Worm (Caenorhabditis elegans) whole organism, late embryonic: ENCODE data around the gene C45B11.9.

Experiments used
- C08G9.2 ChIP-seq: sonication (generic microtip); optimal IDR thresholded peaks from 2 replicates; lab custom pipeline; 2016; ENCODE audit warnings: mild to moderate bottlenecking, missing genetic modification characterization, moderate library complexity, missing compliant biosample characterization
- K02D7.2 ChIP-seq: sonication (generic microtip); optimal IDR thresholded peaks from 2 replicates; lab custom pipeline; 2017; ENCODE audit warnings: mild to moderate bottlenecking, missing genetic modification characterization, missing compliant biosample characterization
- ama-1 ChIP-seq: fragments of 150-350 bp; optimal IDR thresholded peaks from 2 replicates; lab custom pipeline; 2014
- ceh-18 ChIP-seq: sonication (generic microtip); optimal IDR thresholded peaks from 2 replicates; lab custom pipeline; 2016; ENCODE audit warnings: missing genetic modification characterization, missing compliant biosample characterization
- ceh-2 ChIP-seq: sonication (generic microtip); optimal IDR thresholded peaks from 2 replicates; lab custom pipeline; 2016; ENCODE audit warnings: missing genotype, missing genetic modification characterization, missing compliant biosample characterization
- ceh-22 ChIP-seq: sonication (generic microtip); optimal IDR thresholded peaks from 2 replicates; lab custom pipeline; 2017; ENCODE audit warnings: missing biosample characterization, missing genetic modification characterization
- ceh-24 ChIP-seq: sonication (generic microtip); optimal IDR thresholded peaks from 2 replicates; lab custom pipeline; 2016; ENCODE audit warnings: mild to moderate bottlenecking, missing genetic modification characterization, missing compliant biosample characterization
- ceh-30 ChIP-seq: fragments of 150-350 bp; optimal IDR thresholded peaks from 2 replicates; lab custom pipeline; 2014; ENCODE audit warnings: missing biosample characterization, missing genetic modification characterization
- ceh-31 ChIP-seq: sonication (generic microtip); optimal IDR thresholded peaks from 2 replicates; lab custom pipeline; 2016; ENCODE audit warnings: missing genetic modification characterization, missing compliant biosample characterization
- ceh-9 ChIP-seq: sonication (generic microtip); optimal IDR thresholded peaks from 2 replicates; lab custom pipeline; 2016; ENCODE audit warnings: mild to moderate bottlenecking, missing genetic modification characterization, inconsistent platforms, missing compliant biosample characterization
- che-1 ChIP-seq: sonication (generic microtip); optimal IDR thresholded peaks from 2 replicates; lab custom pipeline; 2016; ENCODE audit warnings: mild to moderate bottlenecking, missing genetic modification characterization, missing compliant biosample characterization
- dmd-4 ChIP-seq: sonication (generic microtip); optimal IDR thresholded peaks from 2 replicates; lab custom pipeline; 2016; ENCODE audit warnings: borderline replicate concordance, missing genetic modification characterization, missing compliant biosample characterization
- dve-1 ChIP-seq: sonication (generic microtip); optimal IDR thresholded peaks from 2 replicates; lab custom pipeline; 2017; ENCODE audit warnings: antibody characterized with exemption, mild to moderate bottlenecking, missing genetic modification characterization, missing compliant biosample characterization
- elt-2 ChIP-seq: sonication (generic microtip); optimal IDR thresholded peaks from 2 replicates; lab custom pipeline; 2016; ENCODE audit warnings: missing genetic modification reagents, missing genetic modification characterization, missing compliant biosample characterization
- elt-4 ChIP-seq: sonication (generic microtip); optimal IDR thresholded peaks from 2 replicates; lab custom pipeline; 2016; ENCODE audit warnings: missing genetic modification characterization, missing compliant biosample characterization
- ets-4 ChIP-seq: sonication (generic microtip); optimal IDR thresholded peaks from 2 replicates; lab custom pipeline; 2016; ENCODE audit warnings: missing genetic modification characterization, missing compliant biosample characterization
- eyg-1 ChIP-seq: sonication (generic microtip); optimal IDR thresholded peaks from 2 replicates; lab custom pipeline; 2016; ENCODE audit warnings: missing genotype, missing genetic modification characterization, missing compliant biosample characterization
- fax-1 ChIP-seq: sonication (generic microtip); optimal IDR thresholded peaks from 2 replicates; lab custom pipeline; 2016; ENCODE audit warnings: missing genotype, missing genetic modification characterization, missing compliant biosample characterization
- fkh-6 ChIP-seq: sonication (generic microtip); optimal IDR thresholded peaks from 2 replicates; lab custom pipeline; 2016; ENCODE audit warnings: missing genetic modification characterization, missing compliant biosample characterization
- gmeb-2 ChIP-seq: sonication (generic microtip); optimal IDR thresholded peaks from 2 replicates; lab custom pipeline; 2016; ENCODE audit warnings: missing genetic modification characterization, inconsistent platforms, missing compliant biosample characterization
- hlh-15 ChIP-seq: sonication (generic microtip); optimal IDR thresholded peaks from 2 replicates; lab custom pipeline; 2016; ENCODE audit warnings: missing genetic modification characterization, missing compliant biosample characterization
- hlh-30 ChIP-seq: sonication (generic microtip); optimal IDR thresholded peaks from 2 replicates; lab custom pipeline; 2017; ENCODE audit warnings: antibody characterized with exemption, missing genetic modification characterization, missing compliant biosample characterization; ENCODE audit not compliant: insufficient read depth
- hlh-6 ChIP-seq: sonication (generic microtip); optimal IDR thresholded peaks from 2 replicates; lab custom pipeline; 2016; ENCODE audit warnings: missing genotype, missing genetic modification characterization, missing compliant biosample characterization
- hlh-8 ChIP-seq: sonication (generic microtip); optimal IDR thresholded peaks from 2 replicates; lab custom pipeline; 2016; ENCODE audit warnings: missing genotype, missing genetic modification characterization, missing compliant biosample characterization
- lin-11 ChIP-seq: fragments of 200-800 bp; sonication (Bioruptor generic); optimal IDR thresholded peaks from 2 replicates; lab custom pipeline; 2018; ENCODE audit warnings: mild to moderate bottlenecking, missing genetic modification characterization, missing compliant biosample characterization
- nfya-1 ChIP-seq: sonication (generic microtip); optimal IDR thresholded peaks from 2 replicates; lab custom pipeline; 2017; ENCODE audit warnings: missing genetic modification characterization, mild to moderate bottlenecking, missing compliant biosample characterization, antibody characterized with exemption, moderate library complexity
- nhr-11 ChIP-seq: fragments of 150-350 bp; optimal IDR thresholded peaks from 2 replicates; lab custom pipeline; 2014; ENCODE audit warnings: missing biosample characterization, missing genetic modification characterization
- nhr-232 ChIP-seq: sonication (generic microtip); optimal IDR thresholded peaks from 2 replicates; lab custom pipeline; 2016; ENCODE audit warnings: missing genetic modification characterization, missing compliant biosample characterization
- pat-9 ChIP-seq: fragments of 200-800 bp; sonication (Bioruptor generic); optimal IDR thresholded peaks from 2 replicates; lab custom pipeline; 2018; ENCODE audit warnings: mild to moderate bottlenecking, missing genetic modification characterization, moderate library complexity, missing compliant biosample characterization
- pax-1 ChIP-seq: fragments of 150-350 bp; optimal IDR thresholded peaks from 2 replicates; lab custom pipeline; 2014; ENCODE audit warnings: missing biosample characterization, missing genetic modification characterization
- pha-2 ChIP-seq: sonication (generic microtip); optimal IDR thresholded peaks from 2 replicates; lab custom pipeline; 2017; ENCODE audit warnings: mild to moderate bottlenecking, missing genetic modification characterization, missing compliant biosample characterization
- ref-2 ChIP-seq: sonication (generic microtip); optimal IDR thresholded peaks from 2 replicates; lab custom pipeline; 2016; ENCODE audit warnings: missing genetic modification characterization, missing compliant biosample characterization
- rnt-1 ChIP-seq: sonication (generic microtip); optimal IDR thresholded peaks from 2 replicates; lab custom pipeline; 2016; ENCODE audit warnings: missing genetic modification characterization, missing compliant biosample characterization
- sox-4 ChIP-seq: sonication (generic microtip); optimal IDR thresholded peaks from 2 replicates; lab custom pipeline; 2017; ENCODE audit warnings: mild to moderate bottlenecking, missing genetic modification characterization, inconsistent platforms, missing compliant biosample characterization
- syd-9 ChIP-seq: sonication (generic microtip); optimal IDR thresholded peaks from 2 replicates; lab custom pipeline; 2016; ENCODE audit warnings: mild to moderate bottlenecking, missing genetic modification characterization, moderate library complexity, missing compliant biosample characterization
- tbx-2 ChIP-seq: sonication (generic microtip); optimal IDR thresholded peaks from 2 replicates; lab custom pipeline; 2016; ENCODE audit warnings: missing genetic modification characterization, missing compliant biosample characterization
- tbx-7 ChIP-seq: sonication (generic microtip); optimal IDR thresholded peaks from 2 replicates; lab custom pipeline; 2016; ENCODE audit warnings: missing genotype, missing genetic modification characterization, missing compliant biosample characterization
- unc-3 ChIP-seq, 2 experiments: fragments of 200-800 bp in 1 of 2; sonication (Bioruptor generic) in 1 of 2; sonication (generic microtip) in 1 of 2; conservative IDR thresholded peaks in 1 of 2; optimal IDR thresholded peaks in 1 of 2; 2 replicates each; pipeline versions ENCODE4 v1.3.6 to Lab custom; 2016 to 2022; ENCODE audit warnings: missing compliant biosample characterization in 2 of 2, missing genetic modification characterization in 2 of 2, missing genetic modification reagents in 1 of 2
- unc-42 ChIP-seq: sonication (generic microtip); optimal IDR thresholded peaks from 2 replicates; lab custom pipeline; 2016; ENCODE audit warnings: missing genotype, missing genetic modification characterization, missing compliant biosample characterization
- unc-55 ChIP-seq: sonication (generic microtip); optimal IDR thresholded peaks from 2 replicates; lab custom pipeline; 2017; ENCODE audit warnings: missing biosample characterization, missing genetic modification reagents, missing genetic modification characterization
- ztf-16 ChIP-seq: sonication (generic microtip); optimal IDR thresholded peaks from 2 replicates; lab custom pipeline; 2017; ENCODE audit warnings: missing genetic modification characterization, missing compliant biosample characterization

C45B11.9 gene

DNA sequence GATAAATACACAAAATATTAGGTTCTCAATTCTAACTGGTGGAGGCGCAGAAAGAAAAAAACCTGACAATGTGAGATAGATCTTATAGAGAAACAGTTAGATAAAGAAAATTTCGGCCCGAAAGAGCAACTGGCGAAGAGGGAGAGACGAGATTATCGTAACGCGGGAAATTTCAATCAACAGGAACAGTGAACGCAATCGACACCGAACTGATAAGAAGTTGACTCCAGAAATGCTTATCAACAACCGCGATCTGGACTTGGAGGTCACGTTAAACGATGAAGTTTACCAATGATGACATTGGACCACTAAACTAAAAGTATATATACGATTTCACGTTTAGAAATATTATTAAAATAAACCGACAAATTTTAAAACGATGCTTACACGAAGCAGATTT is 36.3 kb downstream of the C45B11.9 start:
- TF ChIP-seq ama-1 (lab: Kevin White, UChicago) = peak; percentile 23
- no peak for TF ChIP-seq ceh-18
- TF ChIP-seq ceh-24 = no peak
- no peak for TF ChIP-seq sox-4 (tag; lab: Kevin White, UChicago)
- TF ChIP-seq ceh-2 (tag; lab: Kevin White, UChicago) = no peak
- TF ChIP-seq ztf-16 = no peak
- TF ChIP-seq unc-3 (GFP tag; conservative IDR thresholded peaks at IDR 0.05; lab: Robert Waterston, UW) = no peak
- no peak for TF ChIP-seq unc-3 (tag; optimal IDR thresholded peaks at IDR 0.05; lab: Kevin White, UChicago)
- no peak for TF ChIP-seq ceh-9 (tag; lab: Kevin White, UChicago)
- no peak for TF ChIP-seq nhr-11 (tag; lab: Kevin White, UChicago)
- TF ChIP-seq K02D7.2 (tag; lab: Kevin White, UChicago) = no peak
- TF ChIP-seq fkh-6 (tag; lab: Kevin White, UChicago) = no peak
- TF ChIP-seq dmd-4 = no peak
- peak; percentile 89 for TF ChIP-seq elt-2

ce11 chrV:11078104-11078724 is 38.1 kb downstream of the C45B11.9 start, which contains the start of gene act-2:
act-2 (minus strand) TSS chrV:11078154.
- TF ChIP-seq hlh-30 (tag; lab: Kevin White, UChicago) (peak; percentile 8), eyg-1 (tag; lab: Kevin White, UChicago) (no peak), pat-9 (tag; lab: Kevin White, UChicago) (no peak), ceh-31 (peak; percentile 37), pax-1 (tag; lab: Kevin White, UChicago) (peak; percentile 13), nhr-232 (no peak), ztf-16 (peak; percentile 12), nfya-1 (tag; lab: Kevin White, UChicago) (peak; percentile 40), pha-2 (tag; lab: Kevin White, UChicago) (no peak), che-1 (no peak), elt-2 (peak; percentile 91), gmeb-2 (tag; lab: Kevin White, UChicago) (no peak), lin-11 (tag; lab: Kevin White, UChicago) (no peak), dve-1 (tag; lab: Kevin White, UChicago) (no peak), rnt-1 (tag; lab: Kevin White, UChicago) (peak; percentile 26), tbx-2 (tag; lab: Kevin White, UChicago) (peak; percentile 53), unc-55 (GFP tag; lab: Kevin White, UChicago) (no peak), fax-1 (tag; lab: Kevin White, UChicago) (no peak), ceh-22 (no peak), unc-42 (tag; lab: Kevin White, UChicago) (peak; percentile 58), elt-4 (tag; lab: Kevin White, UChicago) (no peak), K02D7.2 (tag; lab: Kevin White, UChicago) (no peak), ceh-18 (peak; percentile 32), ceh-24 (no peak), C08G9.2 (tag; lab: Kevin White, UChicago) (no peak), syd-9 (no peak)

DNA sequence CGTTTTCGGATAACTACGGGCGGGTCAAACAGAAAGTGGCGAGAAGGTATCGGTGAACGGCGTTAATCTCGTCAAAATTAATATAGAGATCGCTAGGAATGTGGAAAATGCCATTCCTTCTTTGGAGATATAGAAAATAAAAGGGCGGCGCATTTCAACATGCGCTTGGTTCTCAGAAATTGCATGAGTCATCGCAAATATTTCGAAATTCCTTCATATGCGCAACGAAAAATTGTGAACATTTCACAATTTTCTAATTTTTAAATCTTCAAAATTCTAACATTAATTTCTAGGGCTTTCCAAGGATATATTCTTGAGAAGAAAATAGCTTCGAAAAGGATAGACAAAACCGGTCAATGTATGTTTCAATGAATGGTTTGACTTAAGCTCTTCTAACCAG is 38.8 kb downstream of the C45B11.9 start:
- no peak for TF ChIP-seq dve-1 (tag; lab: Kevin White, UChicago)
- TF ChIP-seq hlh-8 = no peak
- no peak for TF ChIP-seq nhr-11 (tag; lab: Kevin White, UChicago)
- no peak for TF ChIP-seq ceh-9 (tag; lab: Kevin White, UChicago)
- TF ChIP-seq ets-4 = no peak
- no peak for TF ChIP-seq ceh-30 (tag; lab: Kevin White, UChicago)
- no peak for TF ChIP-seq pax-1 (tag; lab: Kevin White, UChicago)
- TF ChIP-seq ref-2 (tag; lab: Kevin White, UChicago) = no peak
- TF ChIP-seq ama-1 (lab: Kevin White, UChicago) = no peak
- no peak for TF ChIP-seq pat-9 (tag; lab: Kevin White, UChicago)
- no peak for TF ChIP-seq hlh-6 (tag; lab: Kevin White, UChicago)
- no peak for TF ChIP-seq elt-4 (tag; lab: Kevin White, UChicago)
- no peak for TF ChIP-seq unc-55 (GFP tag; lab: Kevin White, UChicago)
- no peak for TF ChIP-seq tbx-7 (tag; lab: Kevin White, UChicago)
- TF ChIP-seq nhr-232 = no peak
- no peak for TF ChIP-seq rnt-1 (tag; lab: Kevin White, UChicago)
- no peak for TF ChIP-seq elt-2
- TF ChIP-seq K02D7.2 (tag; lab: Kevin White, UChicago) = no peak
- TF ChIP-seq hlh-15 (tag; lab: Kevin White, UChicago) = no peak
- TF ChIP-seq fax-1 (tag; lab: Kevin White, UChicago) = no peak
- TF ChIP-seq, all 69 proteins: peak for 0
